Fruit fly (Drosophila melanogaster): ENCODE results near the gene CG13887.

DNA sequence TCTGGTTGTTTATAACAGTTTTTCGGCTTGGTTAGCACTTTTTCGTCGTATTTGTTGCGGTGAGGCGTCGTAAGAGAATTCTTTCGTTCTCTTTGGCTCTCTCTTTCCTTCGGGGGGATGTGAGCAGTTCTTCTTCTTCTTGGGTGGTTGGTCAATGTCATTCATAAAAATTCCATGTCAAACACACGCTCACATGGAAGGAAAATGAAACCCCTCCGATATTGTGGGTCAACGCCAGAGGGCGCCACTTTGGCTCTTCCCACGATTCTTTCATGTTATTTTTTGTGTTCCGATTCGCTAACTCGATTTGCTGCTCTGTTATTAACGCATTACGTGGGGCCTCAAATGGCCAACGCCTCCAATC is 45.2 kb downstream of the CG13887 start:
- no peak for TF ChIP-seq insv (optimal IDR thresholded peaks at IDR 0.05)
- no peak for TF ChIP-seq Sin3A (optimal IDR thresholded peaks at IDR 0.05)
- TF ChIP-seq Myc (optimal IDR thresholded peaks at IDR 0.05) = no peak
- TF ChIP-seq psq (optimal IDR thresholded peaks at IDR 0.05) = no peak
- TF ChIP-seq ttk (optimal IDR thresholded peaks at IDR 0.05) = no peak
- no peak for TF ChIP-seq h (optimal IDR thresholded peaks at IDR 0.05)

Measured in Kc167 (cell line).